Worm (Caenorhabditis elegans): ENCODE measurements around the gene tomm-20.
"Not testable (repeated sequence)": the region's sequence is repeated elsewhere in the genome, so short reads cannot be mapped to it uniquely, and the experiment has no call there.

tomm-20 gene

ce11 chrV:12386154-12386553 lies 42.9 kb upstream of the tomm-20 start, which contains the start of gene K01D12.15:
Gene K01D12.15 (plus strand): TSS chrV:12386454.
- TF ChIP-seq lin-39 (tag; optimal IDR thresholded peaks at IDR 0.05), result no peak
- no peak for TF ChIP-seq crh-2 (tag; optimal IDR thresholded peaks at IDR 0.05)
- no peak for TF ChIP-seq fos-1 (tag; optimal IDR thresholded peaks at IDR 0.05)
- TF ChIP-seq F13H6.1 (tag; optimal IDR thresholded peaks at IDR 0.05), result no peak
- TF ChIP-seq mbf-1 (tag; optimal IDR thresholded peaks at IDR 0.05), result no peak
- no peak for TF ChIP-seq skn-1 (tag; optimal IDR thresholded peaks at IDR 0.05)
- no peak for TF ChIP-seq nhr-10 (tag; optimal IDR thresholded peaks at IDR 0.05)
- TF ChIP-seq nhr-237 (tag; optimal IDR thresholded peaks at IDR 0.05), result no peak
- TF ChIP-seq nhr-11 (tag; optimal IDR thresholded peaks at IDR 0.05), result no peak
- TF ChIP-seq nhr-129 (tag; optimal IDR thresholded peaks at IDR 0.05), result no peak
- TF ChIP-seq nhr-25 (tag; optimal IDR thresholded peaks at IDR 0.05), result no peak
- no peak for TF ChIP-seq lin-13 (GFP tag; optimal IDR thresholded peaks at IDR 0.05)
- TF ChIP-seq blmp-1 (tag; optimal IDR thresholded peaks at IDR 0.05; ENCODE audit: insufficient read depth), result no peak
- TF ChIP-seq unc-55 (GFP tag; optimal IDR thresholded peaks at IDR 0.05), result no peak
- TF ChIP-seq nhr-21 (tag; optimal IDR thresholded peaks at IDR 0.05), result no peak
- TF ChIP-seq unc-62 (GFP tag; optimal IDR thresholded peaks at IDR 0.05), result no peak
- no peak for TF ChIP-seq C34F6.9 (tag; optimal IDR thresholded peaks at IDR 0.05)
- no peak for TF ChIP-seq mdl-1 (tag; optimal IDR thresholded peaks at IDR 0.05)
- TF ChIP-seq snpc-4 (tag; optimal IDR thresholded peaks at IDR 0.05), result no peak

- TF ChIP-seq fos-1 (tag; optimal IDR thresholded peaks at IDR 0.05) (no peak), R02D3.7 (tag; optimal IDR thresholded peaks at IDR 0.05) (no peak), ztf-11 (tag; optimal IDR thresholded peaks at IDR 0.05) (no peak), snpc-4 (tag; optimal IDR thresholded peaks at IDR 0.05) (no peak), nhr-129 (tag; optimal IDR thresholded peaks at IDR 0.05) (no peak), ceh-16 (tag; optimal IDR thresholded peaks at IDR 0.05) (no peak), sem-4 (tag; optimal IDR thresholded peaks at IDR 0.05) (no peak), unc-62 (GFP tag; optimal IDR thresholded peaks at IDR 0.05) (no peak), lin-39 (tag; optimal IDR thresholded peaks at IDR 0.05) (no peak), nhr-6 (tag; optimal IDR thresholded peaks at IDR 0.05) (no peak), blmp-1 (tag; optimal IDR thresholded peaks at IDR 0.05; ENCODE audit: insufficient read depth) (no peak), lsy-2 (tag; optimal IDR thresholded peaks at IDR 0.05) (no peak), aly-2 (tag; optimal IDR thresholded peaks at IDR 0.05) (no peak)
These were observed 34.0 kb upstream of the tomm-20 start, which contains the start of gene K01D12.1 for ce11 chrV:12377256-12377655. Gene K01D12.1 (plus strand): TSS chrV:12377556.

ce11 chrV:12374252-12374651 lies 31.0 kb upstream of the tomm-20 start, which contains the start of gene F23H12.10:
Gene F23H12.10 (minus strand): TSS chrV:12374263.
- not testable (repeated sequence) for TF ChIP-seq snpc-4, skn-1, nhr-77 (tag; optimal IDR thresholded peaks at IDR 0.05)

ce11 chrV:12371386-12371785 lies 28.1 kb upstream of the tomm-20 start, which contains the start of gene F23H12.7:
Gene F23H12.7 (plus strand): TSS chrV:12371686.
- TF ChIP-seq elt-3 (tag; optimal IDR thresholded peaks at IDR 0.05), result no peak
- no peak for TF ChIP-seq sma-3 (GFP tag; optimal IDR thresholded peaks at IDR 0.05)
- TF ChIP-seq ztf-4 (tag; optimal IDR thresholded peaks at IDR 0.05), result no peak
- TF ChIP-seq mbf-1 (tag; optimal IDR thresholded peaks at IDR 0.05), result no peak
- no peak for TF ChIP-seq ztf-1 (GFP tag; conservative IDR thresholded peaks at IDR 0.05)
- no peak for TF ChIP-seq gmeb-1 (tag; optimal IDR thresholded peaks at IDR 0.05)
- no peak for TF ChIP-seq nhr-129 (tag; optimal IDR thresholded peaks at IDR 0.05)

- TF ChIP-seq snpc-4 (tag; optimal IDR thresholded peaks at IDR 0.05), result no peak
- TF ChIP-seq unc-62 (GFP tag; optimal IDR thresholded peaks at IDR 0.05), result no peak
- no peak for TF ChIP-seq lsy-2 (tag; optimal IDR thresholded peaks at IDR 0.05)
- TF ChIP-seq nhr-77 (tag; optimal IDR thresholded peaks at IDR 0.05), result no peak
- TF ChIP-seq fos-1 (tag; optimal IDR thresholded peaks at IDR 0.05), result no peak
- TF ChIP-seq nhr-10 (tag; optimal IDR thresholded peaks at IDR 0.05), result no peak
- TF ChIP-seq lin-13 (GFP tag; optimal IDR thresholded peaks at IDR 0.05), result no peak
These were observed 26.2 kb upstream of the tomm-20 start, which contains the start of gene gcy-13 for ce11 chrV:12369437-12369836. Gene gcy-13 (minus strand): TSS chrV:12369537.

ce11 chrV:12365104-12365503 lies 21.8 kb upstream of the tomm-20 start, which contains the start of gene fipr-2:
Gene fipr-2 (plus strand): TSS chrV:12365348.
- TF ChIP-seq C34F6.9 (tag; optimal IDR thresholded peaks at IDR 0.05) (no peak), alr-1 (tag; optimal IDR thresholded peaks at IDR 0.05) (no peak), ceh-16 (tag; optimal IDR thresholded peaks at IDR 0.05) (no peak)

Measured in whole organism, L2 larva.